Fruit fly (Drosophila melanogaster): Measurements from ENCODE around the gene CG11837.

CG11837 gene

dm6 chr3R:29040526-29041195 lies 8.6 kb upstream of the CG11837 start (continued):
- TF ChIP-seq sens-2 (GFP tag; IDR thresholded peaks at IDR 0.05) (no peak), CG12659 (GFP tag; optimal IDR thresholded peaks at IDR 0.05) (peak; percentile 74), CG18476 (GFP tag; optimal IDR thresholded peaks at IDR 0.05) (peak; percentile 23), yki (optimal IDR thresholded peaks at IDR 0.05) (no peak), CG7928 (GFP tag; optimal IDR thresholded peaks at IDR 0.05) (no peak), Ravus (GFP tag; IDR thresholded peaks at IDR 0.05) (peak; percentile 10; the same call in 1 of the 2 replicates), CG10147 (GFP tag; optimal IDR thresholded peaks at IDR 0.05) (no peak), CG2120 (GFP tag; optimal IDR thresholded peaks at IDR 0.05) (peak; percentile 52), CG12236 (GFP tag; optimal IDR thresholded peaks at IDR 0.05) (no peak), H2.0 (GFP tag; IDR thresholded peaks at IDR 0.05) (no peak), CG3407 (GFP tag; optimal IDR thresholded peaks at IDR 0.05) (no peak), ind (GFP tag; optimal IDR thresholded peaks at IDR 0.05) (peak; percentile 76), grn (GFP tag; optimal IDR thresholded peaks at IDR 0.05) (no peak)

dm6 chr3R:29050756-29051155 lies 1.5 kb downstream of the CG11837 start, which contains the start of gene CG11841:
Gene CG11841 (plus strand): TSS chr3R:29051056.
- TF ChIP-seq shn (GFP tag; optimal IDR thresholded peaks at IDR 0.05), result no peak
- no peak for TF ChIP-seq CG1602 (GFP tag; optimal IDR thresholded peaks at IDR 0.05)
- no peak for TF ChIP-seq corto (GFP tag; optimal IDR thresholded peaks at IDR 0.05)

dm6 chr3R:29052380-29052779 lies 3.1 kb downstream of the CG11837 start, which contains the start of gene CG11842:
Gene CG11842 (plus strand): TSS chr3R:29052680.
- no peak for TF ChIP-seq Ptx1 (GFP tag; IDR thresholded peaks at IDR 0.05)
- no peak for TF ChIP-seq CG2129 (GFP tag; IDR thresholded peaks at IDR 0.05; ENCODE audit: partially characterized antibody)
- no peak for TF ChIP-seq crol (GFP tag; IDR thresholded peaks at IDR 0.05)
- TF ChIP-seq Hr3 (GFP tag; optimal IDR thresholded peaks at IDR 0.05), result no peak
- no peak for TF ChIP-seq CG16863 (GFP tag; optimal IDR thresholded peaks at IDR 0.05)
- TF ChIP-seq nerfin-1 (tag; optimal IDR thresholded peaks at IDR 0.05), result no peak
- TF ChIP-seq TFAM (GFP tag; optimal IDR thresholded peaks at IDR 0.05), result no peak
- no peak for TF ChIP-seq mirr (GFP tag; optimal IDR thresholded peaks at IDR 0.05)
- TF ChIP-seq CG14965 (GFP tag; optimal IDR thresholded peaks at IDR 0.05; ENCODE audit: borderline replicate concordance), result no peak
- TF ChIP-seq sc (optimal IDR thresholded peaks at IDR 0.05), result no peak
- no peak for TF ChIP-seq sc (GFP tag; optimal IDR thresholded peaks at IDR 0.05)
- no peak for TF ChIP-seq hth (optimal IDR thresholded peaks at IDR 0.05)
- no peak for TF ChIP-seq CG7556 (GFP tag; optimal IDR thresholded peaks at IDR 0.05)
- no peak for TF ChIP-seq sna (GFP tag; IDR thresholded peaks at IDR 0.05; ENCODE audit: partially characterized antibody)

dm6 chr3R:29054047-29054446 lies 4.8 kb downstream of the CG11837 start, which contains the start of gene CG11843:
Gene CG11843 (plus strand): TSS chr3R:29054347.
- TF ChIP-seq klu (GFP tag; IDR thresholded peaks at IDR 0.05) (no peak), CG17802 (tag; optimal IDR thresholded peaks at IDR 0.05) (no peak), CG10543 (GFP tag; optimal IDR thresholded peaks at IDR 0.05) (no peak), CG3065 (GFP tag; optimal IDR thresholded peaks at IDR 0.05) (no peak), CG32767 (GFP tag; IDR thresholded peaks at IDR 0.05) (no peak), Bdp1 (GFP tag; optimal IDR thresholded peaks at IDR 0.05) (no peak), CG6272 (GFP tag; IDR thresholded peaks at IDR 0.05) (no peak), croc (GFP tag; conservative IDR thresholded peaks at IDR 0.05) (no peak), slou (GFP tag; optimal IDR thresholded peaks at IDR 0.05) (no peak), B-H1 (GFP tag; IDR thresholded peaks at IDR 0.05) (no peak), CG13624 (GFP tag; optimal IDR thresholded peaks at IDR 0.05) (no peak)

All from whole organism, embryonic.